Worm (Caenorhabditis elegans): ENCODE results near the gene srg-15.
A peak's percentile ranks its signal among the peaks of the same experiment; 100 is the strongest.

srg-15 gene

DNA sequence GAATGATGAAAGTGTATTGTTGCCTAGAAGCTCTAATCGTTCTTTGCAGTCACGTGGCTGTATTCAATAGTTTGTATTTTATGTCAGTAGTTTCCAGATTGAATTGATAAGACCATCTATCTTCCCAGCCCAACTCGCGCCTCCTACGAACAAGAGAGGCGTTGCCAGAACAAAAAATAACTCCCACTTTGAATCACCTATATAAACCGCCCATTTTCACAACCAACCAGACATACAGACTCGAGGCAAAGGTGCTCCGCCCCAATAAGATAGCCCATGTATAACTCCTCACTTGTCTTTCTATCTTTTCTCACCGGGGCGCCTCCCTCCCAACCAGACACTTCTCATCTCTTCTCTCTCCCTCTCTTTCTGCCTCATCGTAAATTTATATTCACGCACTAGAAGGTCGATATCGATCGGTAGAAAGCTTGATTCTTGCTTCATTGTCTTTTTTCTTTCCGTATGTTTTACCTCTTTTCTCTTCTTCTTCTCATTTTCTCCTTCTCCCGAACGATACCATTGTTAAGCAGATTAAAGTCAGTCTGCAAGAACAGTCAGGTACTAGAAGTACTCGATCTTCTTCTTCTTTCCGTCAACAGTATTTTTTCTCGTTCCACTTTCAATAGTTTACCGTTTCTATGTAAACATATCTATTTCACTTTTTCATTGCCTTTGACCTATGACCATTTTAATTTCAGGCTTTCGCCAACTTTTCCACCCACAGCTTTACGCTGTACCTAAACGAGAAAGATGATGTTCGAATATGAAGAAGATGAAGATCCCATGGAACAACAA, 33.4 kb upstream of the srg-15 start, which contains the start of gene mak-1 (continued):
- TF ChIP-seq hmg-1.1 (GFP tag; IDR thresholded peaks at IDR 0.05) (0 out of 2 replicates have a peak, but pooled peaks have one; percentile 15), nhr-6 (tag; optimal IDR thresholded peaks at IDR 0.05) (peak; percentile 39), ces-1 (GFP tag; optimal IDR thresholded peaks at IDR 0.05) (no peak), dmd-6 (GFP tag; IDR thresholded peaks at IDR 0.05) (peak; percentile 52; the same call in 1 of the 2 replicates), lin-38 (GFP tag; IDR thresholded peaks at IDR 0.05) (0 out of 2 replicates have a peak, but pooled peaks have one; percentile 21), snpc-1.2 (GFP tag; IDR thresholded peaks at IDR 0.05) (no peak), madf-9 (GFP tag; conservative IDR thresholded peaks at IDR 0.05) (peak; percentile 36; the same call in 1 of the 2 replicates), lsy-2 (tag; optimal IDR thresholded peaks at IDR 0.05) (peak in 1 of 2 experiments; percentile 33), F49E8.2 (tag; optimal IDR thresholded peaks at IDR 0.05; ENCODE audit: borderline replicate concordance) (no peak), hlh-11 (tag; optimal IDR thresholded peaks at IDR 0.05) (peak; percentile 74), ZK337.2 (GFP tag; IDR thresholded peaks at IDR 0.05) (no peak), mdt-29 (GFP tag; IDR thresholded peaks at IDR 0.05) (no peak), F26F4.8 (GFP tag; conservative IDR thresholded peaks at IDR 0.05) (no peak), Y48G9A.11 (GFP tag; IDR thresholded peaks at IDR 0.05) (peak; percentile 30; the same call in 1 of the 2 replicates), lin-15B (tag; optimal IDR thresholded peaks at IDR 0.05) (no peak), snpc-4 (tag; optimal IDR thresholded peaks at IDR 0.05) (no peak), skn-1 (tag; optimal IDR thresholded peaks at IDR 0.05) (no peak), F37D6.2 (tag; optimal IDR thresholded peaks at IDR 0.05) (no peak), Y5F2A.4 (GFP tag; optimal IDR thresholded peaks at IDR 0.05) (no peak), mes-2 (tag; optimal IDR thresholded peaks at IDR 0.05; ENCODE audit: poor library complexity, severe bottlenecking) (peak; percentile 20), hif-1 (tag; optimal IDR thresholded peaks at IDR 0.05) (peak in 1 of 2 experiments; percentile 45), pqm-1 (tag; optimal IDR thresholded peaks at IDR 0.05) (peak; percentile 37), vab-7 (GFP tag; IDR thresholded peaks at IDR 0.05) (0 out of 2 replicates have a peak, but pooled peaks have one; percentile 4), duxl-1 (tag; optimal IDR thresholded peaks at IDR 0.05; ENCODE audit: poor library complexity) (no peak), D1046.2 (GFP tag; IDR thresholded peaks at IDR 0.05) (no peak)

DNA sequence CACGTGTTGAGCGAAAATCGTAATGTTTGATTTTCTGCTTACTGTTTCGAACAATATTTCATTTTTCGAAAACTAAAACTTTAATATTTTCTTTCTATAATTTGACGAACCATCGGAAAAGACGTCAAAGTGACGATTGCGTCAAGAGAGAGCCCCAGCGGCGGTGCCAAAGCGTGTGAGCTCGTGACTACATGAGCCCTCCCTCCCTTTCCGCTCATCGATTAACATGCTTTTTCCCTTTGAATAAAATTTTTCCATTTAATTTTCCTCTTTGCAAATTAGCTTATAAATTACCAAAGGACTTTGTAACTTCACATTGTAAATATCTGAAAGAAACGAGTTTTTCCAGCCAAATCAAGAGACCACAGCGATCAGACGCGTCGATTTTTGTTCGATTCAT, 32.8 kb upstream of the srg-15 start:
- TF ChIP-seq hlh-30 (tag; optimal IDR thresholded peaks at IDR 0.05; ENCODE audit: insufficient read depth): peak; percentile 69
- no peak for TF ChIP-seq nhr-6 (tag; optimal IDR thresholded peaks at IDR 0.05)
- peak; percentile 46; the same call in 1 of the 2 replicates for TF ChIP-seq hmg-1.1 (GFP tag; IDR thresholded peaks at IDR 0.05)
- TF ChIP-seq lsy-2 (tag; optimal IDR thresholded peaks at IDR 0.05): peak in 1 of 2 experiments; percentile 42
- TF ChIP-seq rbr-2 (tag; optimal IDR thresholded peaks at IDR 0.05): no peak
- TF ChIP-seq nhr-10 (tag; optimal IDR thresholded peaks at IDR 0.05): no peak
- no peak for TF ChIP-seq zfp-3 (GFP tag; conservative IDR thresholded peaks at IDR 0.05)
- TF ChIP-seq Y48G9A.11 (GFP tag; IDR thresholded peaks at IDR 0.05): no peak
- no peak; the same call in 1 of the 2 replicates for TF ChIP-seq set-16 (GFP tag; IDR thresholded peaks at IDR 0.05)
- TF ChIP-seq mdt-29 (GFP tag; IDR thresholded peaks at IDR 0.05): no peak
- no peak for TF ChIP-seq R02D3.7 (tag; optimal IDR thresholded peaks at IDR 0.05)

DNA sequence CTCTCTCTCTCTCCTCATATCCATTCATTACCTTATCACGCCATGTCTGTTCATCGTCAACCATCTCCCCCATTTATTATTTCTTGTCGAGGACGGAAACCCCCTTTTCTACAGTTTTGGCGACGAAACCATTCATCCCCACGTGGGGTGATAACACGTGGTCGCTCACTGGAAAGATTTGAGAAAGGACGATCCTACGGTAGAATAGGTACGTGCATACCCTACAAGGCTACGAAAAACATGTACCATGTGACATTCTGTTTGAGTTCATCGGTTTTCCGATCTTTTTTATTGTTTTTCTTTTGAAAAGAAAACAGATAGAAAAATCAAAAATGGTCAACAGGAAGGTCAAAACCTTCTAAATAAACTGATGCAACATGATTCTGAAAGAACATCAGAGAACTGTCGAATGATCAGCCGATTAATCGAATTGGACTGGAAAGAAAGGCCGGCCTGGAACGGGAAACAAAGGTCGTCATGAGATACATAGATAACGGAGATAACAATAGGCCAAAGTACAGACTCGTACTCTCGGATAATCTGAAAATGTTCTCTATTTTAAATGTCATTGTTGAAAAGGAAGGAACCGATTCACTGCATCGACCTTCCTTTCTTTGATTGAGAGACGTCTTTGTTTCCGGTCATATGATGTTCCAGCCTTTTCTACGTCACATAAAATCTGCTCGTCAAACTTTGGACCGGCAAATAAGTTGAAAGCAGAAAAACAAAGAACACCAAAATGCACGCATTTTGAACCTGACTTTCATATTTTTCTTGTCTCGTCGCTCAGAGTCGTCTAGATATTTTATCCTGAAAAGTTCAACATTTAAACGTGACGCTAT, 32.0 kb upstream of the srg-15 start:
- TF ChIP-seq egl-27 (tag; optimal IDR thresholded peaks at IDR 0.05) (no peak), hlh-30 (tag; optimal IDR thresholded peaks at IDR 0.05; ENCODE audit: insufficient read depth) (peak; percentile 85), nhr-111 (GFP tag; optimal IDR thresholded peaks at IDR 0.05) (no peak), lin-13 (GFP tag; optimal IDR thresholded peaks at IDR 0.05) (peak; percentile 15), nhr-237 (tag; optimal IDR thresholded peaks at IDR 0.05) (no peak), ceh-32 (tag; optimal IDR thresholded peaks at IDR 0.05; ENCODE audit: poor library complexity) (no peak), daf-16 (GFP tag; optimal IDR thresholded peaks at IDR 0.05) (no peak), daf-16 (tag; optimal IDR thresholded peaks at IDR 0.05) (peak; percentile 76), hif-1 (tag; optimal IDR thresholded peaks at IDR 0.05) (peak; percentile 11 to 31), cey-2 (tag; optimal IDR thresholded peaks at IDR 0.05; ENCODE audit: borderline replicate concordance, insufficient read depth) (peak; percentile 74), R02D3.7 (tag; optimal IDR thresholded peaks at IDR 0.05) (no peak), ZK337.2 (GFP tag; IDR thresholded peaks at IDR 0.05) (no peak), vab-7 (GFP tag; IDR thresholded peaks at IDR 0.05) (no peak), tra-1 (GFP tag; IDR thresholded peaks at IDR 0.05) (peak; percentile 77), ceh-44 (GFP tag; IDR thresholded peaks at IDR 0.05) (no peak), madf-9 (GFP tag; conservative IDR thresholded peaks at IDR 0.05) (no peak), nhr-25 (tag; optimal IDR thresholded peaks at IDR 0.05; ENCODE audit: borderline replicate concordance, insufficient read depth) (peak; percentile 66), set-16 (GFP tag; IDR thresholded peaks at IDR 0.05) (no peak)

Data from whole organism, L4 larva.